Fruit fly (Drosophila melanogaster) whole organism, embryonic: ENCODE data around the gene CG3277.

ENCODE experiments used
- Atf3 ChIP-seq: fragments of 200-800 bp; sonication (Bioruptor generic); optimal IDR thresholded peaks from 3 replicates; lab custom pipeline; 2016; ENCODE audit warnings: missing biosample characterization, missing genetic modification characterization
- CG10267 ChIP-seq: fragments of 200-800 bp; sonication (Bioruptor generic); optimal IDR thresholded peaks from 2 replicates; lab custom pipeline; 2018; ENCODE audit warnings: missing biosample characterization, mild to moderate bottlenecking, missing genetic modification characterization, moderate library complexity
- CG11247 ChIP-seq: fragments of 200-800 bp; sonication (Bioruptor generic); IDR thresholded peaks from 2 replicates; pipeline ENCODE4 v1.3.6; 2022; ENCODE audit warnings: missing biosample characterization, missing genetic modification characterization
- CG13424 ChIP-seq: fragments of 200-800 bp; sonication (Bioruptor generic); optimal IDR thresholded peaks from 2 replicates; lab custom pipeline; 2019; ENCODE audit warnings: missing biosample characterization, mild to moderate bottlenecking, missing genetic modification characterization, moderate library complexity
- CG14441 ChIP-seq: fragments of 200-800 bp; sonication (Bioruptor generic); IDR thresholded peaks from 2 replicates; pipeline ENCODE4 v1.3.6; 2022; ENCODE audit warnings: missing biosample characterization, missing genetic modification characterization
- CG1529 ChIP-seq: fragments of 200-800 bp; sonication (Bioruptor generic); optimal IDR thresholded peaks from 3 replicates; lab custom pipeline; 2018; ENCODE audit warnings: missing biosample characterization, missing genetic modification characterization
- CG17359 ChIP-seq: fragments of 200-800 bp; sonication (Bioruptor generic); optimal IDR thresholded peaks from 3 replicates; lab custom pipeline; 2018; ENCODE audit warnings: missing biosample characterization, mild to moderate bottlenecking, missing genetic modification characterization, moderate library complexity
- CG1832 ChIP-seq: fragments of 200-800 bp; sonication (Bioruptor generic); optimal IDR thresholded peaks from 2 replicates; lab custom pipeline; 2017; ENCODE audit warnings: missing biosample characterization, mild to moderate bottlenecking, missing genetic modification characterization, inconsistent platforms
- CG2875 ChIP-seq: fragments of 200-800 bp; sonication (Bioruptor generic); optimal IDR thresholded peaks from 2 replicates; lab custom pipeline; 2017; ENCODE audit warnings: missing biosample characterization, mild to moderate bottlenecking, missing genetic modification characterization, missing genetic modification reagents
- CG3281 ChIP-seq: fragments of 200-800 bp; sonication (Bioruptor generic); optimal IDR thresholded peaks from 3 replicates; lab custom pipeline; 2017; ENCODE audit warnings: missing biosample characterization, mild to moderate bottlenecking, missing genetic modification characterization
- CG4424 ChIP-seq: fragments of 200-800 bp; sonication (Bioruptor generic); optimal IDR thresholded peaks from 3 replicates; lab custom pipeline; 2016; ENCODE audit warnings: missing biosample characterization, missing genetic modification characterization
- CG4707 ChIP-seq: fragments of 200-800 bp; sonication (Bioruptor generic); optimal IDR thresholded peaks from 2 replicates; lab custom pipeline; 2018; ENCODE audit warnings: missing biosample characterization, mild to moderate bottlenecking, missing genetic modification characterization, moderate library complexity
- CG6854 ChIP-seq: fragments of 200-800 bp; sonication (Bioruptor generic); optimal IDR thresholded peaks from 3 replicates; lab custom pipeline; 2017; ENCODE audit warnings: missing biosample characterization, mild to moderate bottlenecking, missing genetic modification characterization
- CG7271 ChIP-seq: fragments of 200-800 bp; sonication (Bioruptor generic); optimal IDR thresholded peaks from 2 replicates; lab custom pipeline; 2018; ENCODE audit warnings: missing biosample characterization, mild to moderate bottlenecking, missing genetic modification characterization, moderate library complexity
- CG7372 ChIP-seq: fragments of 200-800 bp; sonication (Bioruptor generic); IDR thresholded peaks from 2 replicates; pipeline ENCODE4 v1.3.6; 2022; ENCODE audit warnings: missing biosample characterization, missing genetic modification characterization
- CG7745 ChIP-seq: fragments of 200-800 bp; sonication (Bioruptor generic); optimal IDR thresholded peaks from 2 replicates; lab custom pipeline; 2018; ENCODE audit warnings: missing biosample characterization, mild to moderate bottlenecking, missing genetic modification characterization, moderate library complexity
- CG8359 ChIP-seq: fragments of 200-800 bp; sonication (Bioruptor generic); optimal IDR thresholded peaks from 2 replicates; lab custom pipeline; 2017; ENCODE audit warnings: missing biosample characterization, mild to moderate bottlenecking, missing genetic modification characterization, borderline replicate concordance
- CG9215 ChIP-seq: fragments of 200-800 bp; sonication (Bioruptor generic); IDR thresholded peaks from 2 replicates; pipeline ENCODE4 v1.3.6; 2022; ENCODE audit warnings: missing biosample characterization, missing genetic modification characterization
- CG9876 ChIP-seq: fragments of 200-800 bp; sonication (Bioruptor generic); optimal IDR thresholded peaks from 2 replicates; lab custom pipeline; 2016; ENCODE audit warnings: missing biosample characterization, missing genetic modification characterization
- E2f2 ChIP-seq: fragments of 200-800 bp; sonication (Bioruptor generic); IDR thresholded peaks from 2 replicates; pipeline ENCODE4 v1.3.6; 2022; ENCODE audit warnings: missing biosample characterization, missing genetic modification characterization
- Eip74EF ChIP-seq, 2 experiments: fragments of 200-800 bp in 1 of 2; fragments of >200 bp in 1 of 2; sonication (Bioruptor generic) in 1 of 2; optimal IDR thresholded peaks; 2 replicates each; lab custom pipeline; 2017 to 2019; ENCODE audit warnings: missing biosample characterization in 2 of 2, missing genetic modification characterization in 2 of 2, mild to moderate bottlenecking in 1 of 2, moderate library complexity in 1 of 2
- Gsc ChIP-seq: fragments of 200-800 bp; sonication (Bioruptor generic); IDR thresholded peaks from 2 replicates; pipeline ENCODE4 v1.3.6; 2022; ENCODE audit warnings: missing biosample characterization, missing genetic modification characterization
- Jarid2 ChIP-seq: fragments of 200-800 bp; sonication (Bioruptor generic); optimal IDR thresholded peaks from 3 replicates; lab custom pipeline; 2017; ENCODE audit warnings: mild to moderate bottlenecking, missing biosample characterization, missing genetic modification reagents, missing genetic modification characterization
- Mad ChIP-seq: fragments of 200-800 bp; sonication (Bioruptor generic); optimal IDR thresholded peaks from 2 replicates; lab custom pipeline; 2016; ENCODE audit warnings: missing biosample characterization, missing genetic modification characterization
- Meics ChIP-seq: fragments of 200-800 bp; sonication (Bioruptor generic); optimal IDR thresholded peaks from 2 replicates; lab custom pipeline; 2017; ENCODE audit warnings: missing biosample characterization, mild to moderate bottlenecking, missing genetic modification characterization
- NfI ChIP-seq: fragments of 200-800 bp; sonication (Bioruptor generic); optimal IDR thresholded peaks from 3 replicates; lab custom pipeline; 2018; ENCODE audit warnings: missing biosample characterization, mild to moderate bottlenecking, missing genetic modification characterization, moderate library complexity
- Sry-δ ChIP-seq: fragments of 200-800 bp; sonication (Bioruptor generic); optimal IDR thresholded peaks from 2 replicates; lab custom pipeline; 2016; ENCODE audit warnings: missing biosample characterization, missing genetic modification characterization
- Vsx1 ChIP-seq: fragments of 200-800 bp; sonication (Bioruptor generic); optimal IDR thresholded peaks from 2 replicates; lab custom pipeline; 2017; ENCODE audit warnings: missing biosample characterization, mild to moderate bottlenecking, missing genetic modification characterization, missing genetic modification reagents
- ap ChIP-seq: fragments of 200-800 bp; sonication (Bioruptor generic); IDR thresholded peaks from 2 replicates; pipeline ENCODE4 v1.3.6; 2022; ENCODE audit warnings: missing biosample characterization, missing genetic modification characterization
- ato ChIP-seq: fragments of 200-800 bp; sonication (Bioruptor generic); IDR thresholded peaks from 2 replicates; pipeline ENCODE4 v1.3.6; 2022; ENCODE audit warnings: missing biosample characterization, missing genetic modification characterization; ENCODE audit not compliant: partially characterized antibody
- cato ChIP-seq: fragments of 200-800 bp; sonication (Bioruptor generic); optimal IDR thresholded peaks from 2 replicates; lab custom pipeline; 2016; ENCODE audit warnings: missing biosample characterization, missing genetic modification characterization, borderline replicate concordance
- chif ChIP-seq, 2 experiments: fragments of 200-800 bp; sonication (Bioruptor generic); optimal IDR thresholded peaks; 3 replicates each; lab custom pipeline; 2016; ENCODE audit warnings: missing biosample characterization in 2 of 2, missing genetic modification characterization in 2 of 2
- crc ChIP-seq: fragments of 200-800 bp; sonication (Bioruptor generic); optimal IDR thresholded peaks from 2 replicates; lab custom pipeline; 2016; ENCODE audit warnings: missing biosample characterization, missing genetic modification characterization
- ems ChIP-seq: fragments of 200-800 bp; sonication (Bioruptor generic); optimal IDR thresholded peaks from 3 replicates; lab custom pipeline; 2016; ENCODE audit warnings: missing biosample characterization, missing genetic modification characterization
- eyg ChIP-seq: fragments of 200-800 bp; sonication (Bioruptor generic); optimal IDR thresholded peaks from 3 replicates; lab custom pipeline; 2016; ENCODE audit warnings: missing biosample characterization, missing genetic modification characterization
- gro ChIP-seq: fragments of 200-800 bp; sonication (Bioruptor generic); optimal IDR thresholded peaks from 2 replicates; lab custom pipeline; 2016; ENCODE audit warnings: missing biosample characterization, missing genetic modification characterization
- insv ChIP-seq, 2 experiments: fragments of 200-800 bp; sonication (Bioruptor generic); optimal IDR thresholded peaks; 3 replicates each; lab custom pipeline; 2016 to 2018; ENCODE audit warnings: missing biosample characterization in 2 of 2, missing genetic modification characterization in 2 of 2
- kah ChIP-seq: fragments of 200-800 bp; sonication (Bioruptor generic); optimal IDR thresholded peaks from 2 replicates; lab custom pipeline; 2018; ENCODE audit warnings: missing biosample characterization, mild to moderate bottlenecking, missing genetic modification characterization
- lbe ChIP-seq: fragments of 200-800 bp; sonication (Bioruptor generic); optimal IDR thresholded peaks from 2 replicates; lab custom pipeline; 2016; ENCODE audit warnings: missing biosample characterization, mild to moderate bottlenecking, missing genetic modification characterization
- mld ChIP-seq: fragments of 200-800 bp; sonication (Bioruptor generic); IDR thresholded peaks from 3 replicates; pipeline ENCODE4 v1.3.6; 2022; ENCODE audit warnings: missing biosample characterization, missing genetic modification characterization; ENCODE audit not compliant: partially characterized antibody
- onecut ChIP-seq: fragments of 200-800 bp; sonication (Bioruptor generic); IDR thresholded peaks from 2 replicates; pipeline ENCODE4 v1.3.6; 2022; ENCODE audit warnings: missing biosample characterization, missing genetic modification characterization
- phol ChIP-seq: fragments of 200-800 bp; sonication (Bioruptor generic); optimal IDR thresholded peaks from 3 replicates; lab custom pipeline; 2018; ENCODE audit warnings: missing biosample characterization, mild to moderate bottlenecking, missing genetic modification characterization, moderate library complexity
- prd ChIP-seq, 3 experiments: fragments of >200 bp in 2 of 3; fragments of 200-800 bp in 1 of 3; sonication (Bioruptor generic) in 1 of 3; optimal IDR thresholded peaks in 2 of 3; IDR thresholded peaks in 1 of 3; 2 replicates in 2 of 3; 3 replicates in 1 of 3; pipeline versions ENCODE4 v1.3.6 to Lab custom; 2017 to 2022; ENCODE audit warnings: missing biosample characterization in 1 of 3, missing genetic modification characterization in 1 of 3
- repo ChIP-seq: fragments of 200-800 bp; sonication (Bioruptor generic); optimal IDR thresholded peaks from 2 replicates; lab custom pipeline; 2016; ENCODE audit warnings: missing biosample characterization, missing genetic modification characterization
- salm ChIP-seq: fragments of 200-800 bp; sonication (Bioruptor generic); optimal IDR thresholded peaks from 2 replicates; lab custom pipeline; 2018; ENCODE audit warnings: missing biosample characterization, mild to moderate bottlenecking, missing genetic modification characterization
- scrt ChIP-seq: fragments of 200-800 bp; sonication (Bioruptor generic); optimal IDR thresholded peaks from 2 replicates; lab custom pipeline; 2018; ENCODE audit warnings: missing biosample characterization, mild to moderate bottlenecking, missing genetic modification characterization, moderate library complexity
- stc ChIP-seq: fragments of 200-800 bp; sonication (Bioruptor generic); IDR thresholded peaks from 2 replicates; pipeline ENCODE4 v1.3.6; 2022; ENCODE audit warnings: missing biosample characterization, missing genetic modification characterization
- usp ChIP-seq: fragments of >200 bp; optimal IDR thresholded peaks from 2 replicates; lab custom pipeline; 2017; ENCODE audit warnings: missing biosample characterization, missing genetic modification characterization
- zfh1 ChIP-seq: fragments of 200-800 bp; sonication (Bioruptor generic); IDR thresholded peaks from 3 replicates; pipeline ENCODE4 v1.3.6; 2022; ENCODE audit warnings: missing biosample characterization, missing genetic modification characterization

CG3277 gene

dm6 chr2L:3348146-3348747, 44.3 kb downstream of the CG3277 start (continued):
- TF ChIP-seq CG3281, result peak; percentile 20
- peak; percentile 68; the same call in 1 of the 2 replicates for TF ChIP-seq E2f2 (GFP tag; lab: Robert Waterston, UW)
- peak; percentile 25 for TF ChIP-seq CG1832 (GFP tag; lab: Kevin White, UChicago)
- TF ChIP-seq CG14441, result peak; percentile 92
- TF ChIP-seq NfI (GFP tag; lab: Kevin White, UChicago), result peak; percentile 70
- TF ChIP-seq gro (GFP tag; lab: Kevin White, UChicago), result no peak
- TF ChIP-seq onecut (GFP tag; lab: Robert Waterston, UW), result peak; percentile 80
- TF ChIP-seq CG4707 (GFP tag; lab: Kevin White, UChicago), result peak; percentile 73
- TF ChIP-seq CG10267 (tag; lab: Kevin White, UChicago), result peak; percentile 76
- peak; percentile 57 for TF ChIP-seq repo (GFP tag; lab: Kevin White, UChicago)
- peak; percentile 66 for TF ChIP-seq lbe
- TF ChIP-seq CG13424 (tag; lab: Kevin White, UChicago), result peak; percentile 68
- peak; percentile 86 for TF ChIP-seq ap (GFP tag; lab: Robert Waterston, UW)
- peak; percentile 32 for TF ChIP-seq crc
- TF ChIP-seq CG7372, result peak; percentile 84
- peak in 1 of 2 experiments; percentile 75 for TF ChIP-seq Eip74EF (GFP tag; optimal IDR thresholded peaks at IDR 0.05; lab: Kevin White, UChicago)
- peak; percentile 92 for TF ChIP-seq zfh1 (GFP tag; lab: Robert Waterston, UW)
- TF ChIP-seq Atf3 (GFP tag; lab: Kevin White, UChicago), result peak; percentile 69
- TF ChIP-seq ato (GFP tag; lab: Robert Waterston, UW), result no peak
- no peak for TF ChIP-seq prd (optimal IDR thresholded peaks at IDR 0.05; lab: Kevin White, UChicago)
- peak; percentile 93 for TF ChIP-seq prd (GFP tag; IDR thresholded peaks at IDR 0.05; lab: Robert Waterston, UW)
- TF ChIP-seq cato (GFP tag; lab: Kevin White, UChicago), result peak; percentile 66
- TF ChIP-seq Mad (GFP tag; lab: Kevin White, UChicago), result peak; percentile 58
- no peak for TF ChIP-seq Sry-δ (GFP tag; lab: Kevin White, UChicago)
- peak; percentile 85 for TF ChIP-seq CG4424 (GFP tag; lab: Kevin White, UChicago)
- TF ChIP-seq CG9876 (GFP tag; lab: Kevin White, UChicago), result no peak
- peak; percentile 72 for TF ChIP-seq kah
- peak; percentile 72 for TF ChIP-seq CG8359 (GFP tag; lab: Kevin White, UChicago)
- TF ChIP-seq chif (GFP tag; optimal IDR thresholded peaks at IDR 0.05; lab: Kevin White, UChicago), result peak; percentile 71 to 75
- peak; percentile 84 for TF ChIP-seq CG2875 (GFP tag; lab: Kevin White, UChicago)
- peak; percentile 50 for TF ChIP-seq Meics (GFP tag; lab: Kevin White, UChicago)
- TF ChIP-seq CG17359 (tag; lab: Kevin White, UChicago), result peak; percentile 93
- no peak for TF ChIP-seq CG7745 (tag; lab: Kevin White, UChicago)
- peak; percentile 2 for TF ChIP-seq CG7271 (tag; lab: Kevin White, UChicago)
- TF ChIP-seq ems (GFP tag; lab: Kevin White, UChicago), result peak; percentile 71
- TF ChIP-seq Jarid2, result peak; percentile 50
- TF ChIP-seq Gsc (GFP tag; lab: Robert Waterston, UW), result peak; percentile 77
- TF ChIP-seq CG11247 (GFP tag; lab: Robert Waterston, UW), result peak; percentile 74
- TF ChIP-seq stc (GFP tag; lab: Robert Waterston, UW), result peak; percentile 93
- peak; percentile 58 for TF ChIP-seq eyg (GFP tag; lab: Kevin White, UChicago)
- peak; percentile 53 for TF ChIP-seq scrt (GFP tag; lab: Kevin White, UChicago)
- TF ChIP-seq insv (GFP tag; optimal IDR thresholded peaks at IDR 0.05; lab: Kevin White, UChicago), result no peak
- peak; percentile 89 for TF ChIP-seq phol (tag; lab: Kevin White, UChicago)
- peak; percentile 66 for TF ChIP-seq salm (tag; lab: Kevin White, UChicago)
- no peak for TF ChIP-seq mld
- TF ChIP-seq CG1529 (GFP tag; lab: Kevin White, UChicago), result peak; percentile 85
- TF ChIP-seq CG9215, result peak; percentile 29; the same call in 1 of the 2 replicates
- TF ChIP-seq CG6854 (GFP tag; lab: Kevin White, UChicago), result no peak
- TF ChIP-seq usp (GFP tag; lab: Kevin White, UChicago), result no peak
- TF ChIP-seq Vsx1 (GFP tag; lab: Kevin White, UChicago), result peak; percentile 27
